Worm (Caenorhabditis elegans): ENCODE results near the gene ced-4.

ce11 chrIII:4875663-4876062, 23.5 kb downstream of the ced-4 start:
- no peak for TF ChIP-seq klf-2 (GFP tag; conservative IDR thresholded peaks at IDR 0.05)
- TF ChIP-seq med-1 (GFP tag; optimal IDR thresholded peaks at IDR 0.05; ENCODE audit: insufficient read depth) = no peak
- TF ChIP-seq ref-1 (GFP tag; conservative IDR thresholded peaks at IDR 0.05) = no peak
- TF ChIP-seq flt-1 (GFP tag; IDR thresholded peaks at IDR 0.05) = no peak
- TF ChIP-seq T22C8.4 (GFP tag; IDR thresholded peaks at IDR 0.05) = no peak
- no peak for TF ChIP-seq ztf-29 (GFP tag; IDR thresholded peaks at IDR 0.05)
- no peak for TF ChIP-seq cog-1 (tag; optimal IDR thresholded peaks at IDR 0.05)
- no peak for TF ChIP-seq tab-1 (GFP tag; IDR thresholded peaks at IDR 0.05)
- TF ChIP-seq ztf-23 (GFP tag; IDR thresholded peaks at IDR 0.05) = no peak
